Worm (Caenorhabditis elegans) whole organism, L4/young adult: ENCODE data around the gene K08C7.4.

Experiments
- dao-5 ChIP-seq: sonication (generic microtip); optimal IDR thresholded peaks from 2 replicates; lab custom pipeline; 2016; ENCODE audit warnings: missing genotype, missing genetic modification characterization, moderate library complexity, missing compliant biosample characterization
- him-1 ChIP-seq: sonication (generic microtip); optimal IDR thresholded peaks from 2 replicates; lab custom pipeline; 2016; ENCODE audit warnings: missing genotype, missing genetic modification reagents, missing genetic modification characterization, missing compliant biosample characterization

ce11 chrIV:10685758-10686157 is 5.5 kb upstream of the K08C7.4 start, which contains the start of the genes K08C7.6 and R102.1:
- TF ChIP-seq him-1 (tag; lab: Kevin White, UChicago) (no peak), dao-5 (tag; lab: Kevin White, UChicago) (no peak)
